Worm (Caenorhabditis elegans) whole organism, young adult: ENCODE data around the gene C39D10.2.

Source experiments
- C06A6.2 ChIP-seq: fragments of 200-800 bp; sonication (Bioruptor generic); conservative IDR thresholded peaks from 2 replicates; pipeline ENCODE4 v1.3.6; 2022; ENCODE audit warnings: missing genetic modification characterization, missing compliant biosample characterization
- C17E4.6 ChIP-seq: fragments of 200-800 bp; sonication (Bioruptor generic); IDR thresholded peaks from 2 replicates; pipeline ENCODE4 v1.3.6; 2022; ENCODE audit warnings: missing genetic modification reagents, missing genetic modification characterization, missing compliant biosample characterization
- F10E7.11 ChIP-seq: sonication (generic microtip); optimal IDR thresholded peaks from 2 replicates; lab custom pipeline; 2017; ENCODE audit warnings: mild to moderate bottlenecking, missing genetic modification characterization, moderate library complexity, missing compliant biosample characterization
- F33H1.4 ChIP-seq: fragments of 200-800 bp; sonication (Bioruptor generic); IDR thresholded peaks from 2 replicates; pipeline ENCODE4 v1.3.6; 2022; ENCODE audit warnings: missing genetic modification reagents, missing genetic modification characterization, missing compliant biosample characterization
- F37B4.10 ChIP-seq: fragments of 200-800 bp; sonication (Bioruptor generic); IDR thresholded peaks from 2 replicates; pipeline ENCODE4 v1.3.6; 2022; ENCODE audit warnings: missing genetic modification characterization, missing compliant biosample characterization
- F39B2.1 ChIP-seq: fragments of 200-800 bp; sonication (Bioruptor generic); IDR thresholded peaks from 2 replicates; pipeline ENCODE4 v1.3.6; 2022; ENCODE audit warnings: missing genetic modification reagents, missing genetic modification characterization, missing compliant biosample characterization
- F55B11.4 ChIP-seq: sonication (generic microtip); optimal IDR thresholded peaks from 2 replicates; lab custom pipeline; 2016; ENCODE audit warnings: missing compliant biosample characterization, missing genetic modification characterization, borderline replicate concordance; ENCODE audit not compliant: insufficient read depth
- F57A8.1 ChIP-seq: fragments of 200-800 bp; sonication (Bioruptor generic); optimal IDR thresholded peaks from 2 replicates; lab custom pipeline; 2018; ENCODE audit warnings: mild to moderate bottlenecking, missing genetic modification characterization, moderate library complexity, missing compliant biosample characterization
- K12H6.12 ChIP-seq: fragments of 200-800 bp; sonication (Bioruptor generic); optimal IDR thresholded peaks from 2 replicates; lab custom pipeline; 2018; ENCODE audit warnings: mild to moderate bottlenecking, missing genetic modification characterization, missing compliant biosample characterization
- T07F8.4 ChIP-seq: sonication (generic microtip); optimal IDR thresholded peaks from 2 replicates; lab custom pipeline; 2016; ENCODE audit warnings: mild to moderate bottlenecking, missing genetic modification characterization, moderate library complexity, missing compliant biosample characterization
- Y53G8AR.9 ChIP-seq: fragments of 200-800 bp; sonication (Bioruptor generic); conservative IDR thresholded peaks from 2 replicates; pipeline ENCODE4 v1.3.6; 2022; ENCODE audit warnings: missing genetic modification reagents, missing genetic modification characterization, missing compliant biosample characterization
- aptf-2 ChIP-seq: fragments of 200-800 bp; sonication (Bioruptor generic); conservative IDR thresholded peaks from 2 replicates; pipeline ENCODE4 v1.3.6; 2022; ENCODE audit warnings: missing genetic modification reagents, missing genetic modification characterization, missing compliant biosample characterization
- atf-7 ChIP-seq: sonication (generic microtip); optimal IDR thresholded peaks from 2 replicates; lab custom pipeline; 2017; ENCODE audit warnings: mild to moderate bottlenecking, missing genetic modification characterization, missing compliant biosample characterization
- cebp-1 ChIP-seq, 2 experiments: fragments of 200-800 bp in 1 of 2; sonication (Bioruptor generic) in 1 of 2; sonication (generic microtip) in 1 of 2; IDR thresholded peaks in 1 of 2; optimal IDR thresholded peaks in 1 of 2; 2 replicates each; pipeline versions ENCODE4 v1.3.6 to Lab custom; 2017 to 2022; ENCODE audit warnings: missing compliant biosample characterization in 2 of 2, missing genetic modification characterization in 2 of 2, mild to moderate bottlenecking in 1 of 2, missing genetic modification reagents in 1 of 2, moderate library complexity in 1 of 2
- ceh-27 ChIP-seq: fragments of 200-800 bp; sonication (Bioruptor generic); optimal IDR thresholded peaks from 2 replicates; lab custom pipeline; 2018; ENCODE audit warnings: mild to moderate bottlenecking, missing genetic modification characterization, moderate library complexity, missing compliant biosample characterization
- ceh-91 ChIP-seq: fragments of 200-800 bp; sonication (Bioruptor generic); IDR thresholded peaks from 2 replicates; pipeline ENCODE4 v1.3.6; 2022; ENCODE audit warnings: missing genetic modification reagents, missing genetic modification characterization, missing compliant biosample characterization
- chd-7 ChIP-seq: sonication (generic microtip); optimal IDR thresholded peaks from 2 replicates; lab custom pipeline; 2016; ENCODE audit warnings: mild to moderate bottlenecking, missing genetic modification characterization, moderate library complexity, missing compliant biosample characterization
- die-1 ChIP-seq: sonication (generic microtip); optimal IDR thresholded peaks from 2 replicates; lab custom pipeline; 2016; ENCODE audit warnings: missing genotype, mild to moderate bottlenecking, missing genetic modification characterization, missing compliant biosample characterization
- egl-18 ChIP-seq: fragments of 200-800 bp; sonication (Bioruptor generic); IDR thresholded peaks from 2 replicates; pipeline ENCODE4 v1.3.6; 2022; ENCODE audit warnings: missing genetic modification reagents, missing genetic modification characterization, missing compliant biosample characterization
- egl-44 ChIP-seq: fragments of 200-800 bp; sonication (Bioruptor generic); IDR thresholded peaks from 2 replicates; pipeline ENCODE4 v1.3.6; 2022; ENCODE audit warnings: missing genetic modification reagents, missing genetic modification characterization, missing compliant biosample characterization
- egrh-3 ChIP-seq: fragments of 200-800 bp; sonication (Bioruptor generic); IDR thresholded peaks from 2 replicates; pipeline ENCODE4 v1.3.6; 2022; ENCODE audit warnings: missing genetic modification reagents, missing genetic modification characterization, missing compliant biosample characterization
- fkh-3 ChIP-seq: sonication (generic microtip); optimal IDR thresholded peaks from 2 replicates; lab custom pipeline; 2016; ENCODE audit warnings: mild to moderate bottlenecking, missing genetic modification characterization, missing compliant biosample characterization
- hrde-1 ChIP-seq: sonication (generic microtip); optimal IDR thresholded peaks from 2 replicates; lab custom pipeline; 2016; ENCODE audit warnings: missing genetic modification characterization, mild to moderate bottlenecking, missing compliant biosample characterization, moderate library complexity, missing genotype, missing genetic modification reagents, borderline replicate concordance
- lir-1 ChIP-seq: fragments of 200-800 bp; sonication (Bioruptor generic); conservative IDR thresholded peaks from 2 replicates; pipeline ENCODE4 v1.3.6; 2022; ENCODE audit warnings: missing genetic modification reagents, missing genetic modification characterization, missing compliant biosample characterization
- lsy-27 ChIP-seq: sonication (generic microtip); optimal IDR thresholded peaks from 2 replicates; lab custom pipeline; 2017; ENCODE audit warnings: missing genetic modification characterization, mild to moderate bottlenecking, missing compliant biosample characterization, antibody characterized with exemption, missing genotype, borderline replicate concordance; ENCODE audit not compliant: insufficient read depth
- nhr-179 ChIP-seq: sonication (generic microtip); optimal IDR thresholded peaks from 2 replicates; lab custom pipeline; 2016; ENCODE audit warnings: mild to moderate bottlenecking, missing genetic modification characterization, missing compliant biosample characterization
- nhr-27 ChIP-seq: fragments of 200-800 bp; sonication (Bioruptor generic); optimal IDR thresholded peaks from 2 replicates; lab custom pipeline; 2018; ENCODE audit warnings: mild to moderate bottlenecking, missing genetic modification characterization, moderate library complexity, missing compliant biosample characterization
- nhr-80 ChIP-seq: sonication (generic microtip); optimal IDR thresholded peaks from 2 replicates; lab custom pipeline; 2016; ENCODE audit warnings: missing genetic modification characterization, missing compliant biosample characterization
- nhr-90 ChIP-seq: sonication (generic microtip); optimal IDR thresholded peaks from 2 replicates; lab custom pipeline; 2016; ENCODE audit warnings: missing genotype, mild to moderate bottlenecking, missing genetic modification characterization, missing compliant biosample characterization
- pha-4 ChIP-seq: fragments of 150-350 bp; sonication (generic microtip); optimal IDR thresholded peaks from 2 replicates; lab custom pipeline; 2014; ENCODE audit warnings: missing biosample characterization, missing genetic modification reagents, missing genetic modification characterization
- repo-1 ChIP-seq: sonication (generic microtip); optimal IDR thresholded peaks from 2 replicates; lab custom pipeline; 2017; ENCODE audit warnings: mild to moderate bottlenecking, missing genetic modification characterization, missing compliant biosample characterization
- tbx-9 ChIP-seq: sonication (generic microtip); optimal IDR thresholded peaks from 2 replicates; lab custom pipeline; 2016; ENCODE audit warnings: borderline replicate concordance, missing genetic modification characterization, inconsistent platforms, missing compliant biosample characterization
- ztf-18 ChIP-seq: sonication (generic microtip); optimal IDR thresholded peaks from 2 replicates; lab custom pipeline; 2016; ENCODE audit warnings: missing genotype, mild to moderate bottlenecking, missing genetic modification characterization, missing compliant biosample characterization
- ztf-22 ChIP-seq: fragments of 200-800 bp; sonication (Bioruptor generic); optimal IDR thresholded peaks from 2 replicates; lab custom pipeline; 2018; ENCODE audit warnings: mild to moderate bottlenecking, missing genetic modification characterization, moderate library complexity, missing compliant biosample characterization
- ztf-28 ChIP-seq: fragments of 200-800 bp; sonication (Bioruptor generic); IDR thresholded peaks from 2 replicates; pipeline ENCODE4 v1.3.6; 2022; ENCODE audit warnings: missing genetic modification reagents, missing genetic modification characterization, missing compliant biosample characterization

The C39D10.2 gene

DNA sequence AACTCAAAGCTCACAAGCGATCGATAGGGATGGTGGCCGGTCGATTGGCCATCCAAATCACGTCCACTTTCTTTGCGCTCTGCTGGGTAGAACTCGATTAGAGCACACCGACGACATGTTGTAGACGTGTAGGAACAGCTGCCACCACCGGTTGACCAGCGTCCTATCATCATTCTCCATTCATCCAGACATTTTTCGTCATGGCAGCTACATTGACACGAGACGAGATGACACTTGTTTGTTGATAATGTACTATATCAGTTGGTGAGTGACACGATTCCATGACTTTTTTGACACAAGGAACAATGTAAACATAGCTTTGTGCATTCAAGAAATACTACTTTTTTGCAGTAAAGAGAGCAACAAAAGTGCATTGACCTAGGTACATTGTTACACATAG lies 22.5 kb upstream of the C39D10.2 start:
- peak; percentile 34 for TF ChIP-seq nhr-80 (tag; lab: Kevin White, UChicago)
- no peak for TF ChIP-seq ztf-22
- no peak for TF ChIP-seq ceh-91 (GFP tag; lab: Robert Waterston, UW)
- TF ChIP-seq lsy-27 (tag; lab: Kevin White, UChicago): no peak

- TF ChIP-seq C17E4.6 (GFP tag; lab: Robert Waterston, UW) (no peak), repo-1 (tag; lab: Kevin White, UChicago) (no peak), nhr-179 (tag; lab: Kevin White, UChicago) (no peak)
Observed at ce11 chrX:7867307-7867706, 21.7 kb upstream of the C39D10.2 start.

DNA sequence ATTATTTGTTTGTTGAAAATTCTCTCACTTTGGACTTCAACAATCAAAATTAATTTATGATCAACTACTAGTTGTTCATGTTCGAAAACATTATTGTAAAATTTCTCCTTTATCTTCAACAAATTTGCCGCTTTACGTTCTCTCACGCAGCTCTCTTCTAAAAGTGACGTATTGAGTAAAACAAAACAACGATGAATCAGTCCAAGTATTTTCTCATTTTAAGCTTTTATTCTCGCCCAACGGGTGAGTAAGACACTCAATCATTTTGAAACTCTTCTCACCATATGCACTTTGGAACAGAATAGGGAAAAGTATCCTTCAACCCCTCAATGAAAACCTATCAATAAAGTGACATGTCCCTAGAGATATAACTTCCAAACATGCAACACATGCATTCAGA lies 15.7 kb upstream of the C39D10.2 start:
- no peak for TF ChIP-seq chd-7 (tag; lab: Kevin White, UChicago)
- no peak for TF ChIP-seq aptf-2
- no peak for TF ChIP-seq nhr-27
- TF ChIP-seq pha-4: no peak
- TF ChIP-seq C17E4.6 (GFP tag; lab: Robert Waterston, UW): no peak
- no peak for TF ChIP-seq F10E7.11 (tag; lab: Kevin White, UChicago)
- TF ChIP-seq K12H6.12 (tag; lab: Kevin White, UChicago): no peak
- TF ChIP-seq T07F8.4 (tag; lab: Kevin White, UChicago): no peak
- TF ChIP-seq C06A6.2 (GFP tag; lab: Robert Waterston, UW): no peak
- no peak for TF ChIP-seq ztf-28 (GFP tag; lab: Robert Waterston, UW)
- TF ChIP-seq tbx-9 (tag; lab: Kevin White, UChicago): no peak
- TF ChIP-seq F37B4.10 (GFP tag; lab: Robert Waterston, UW): no peak
- no peak for TF ChIP-seq ceh-91 (GFP tag; lab: Robert Waterston, UW)
- no peak for TF ChIP-seq die-1 (tag; lab: Kevin White, UChicago)
- no peak for TF ChIP-seq F39B2.1 (GFP tag; lab: Robert Waterston, UW)

ce11 chrX:7875854-7876253 lies 13.2 kb upstream of the C39D10.2 start, which contains the start of gene cca-1:
TSS of gene cca-1 (minus strand) at chrX:7875954.
- TF ChIP-seq atf-7 (tag; lab: Kevin White, UChicago) (no peak), egl-18 (no peak), Y53G8AR.9 (GFP tag; lab: Robert Waterston, UW) (no peak), nhr-90 (tag; lab: Kevin White, UChicago) (no peak), ztf-18 (tag; lab: Kevin White, UChicago) (no peak), T07F8.4 (tag; lab: Kevin White, UChicago) (no peak), hrde-1 (tag; lab: Kevin White, UChicago) (no peak), egl-44 (GFP tag; lab: Robert Waterston, UW) (no peak), ceh-27 (GFP tag; lab: Kevin White, UChicago) (no peak), F57A8.1 (GFP tag; lab: Kevin White, UChicago) (no peak), nhr-27 (no peak), lir-1 (GFP tag; lab: Robert Waterston, UW) (no peak), fkh-3 (tag; lab: Kevin White, UChicago) (no peak), egrh-3 (GFP tag; lab: Robert Waterston, UW) (no peak), F55B11.4 (tag; lab: Kevin White, UChicago) (no peak), cebp-1 (GFP tag; IDR thresholded peaks at IDR 0.05; lab: Robert Waterston, UW) (no peak), cebp-1 (tag; optimal IDR thresholded peaks at IDR 0.05; lab: Kevin White, UChicago) (no peak), F37B4.10 (GFP tag; lab: Robert Waterston, UW) (no peak), F33H1.4 (GFP tag; lab: Robert Waterston, UW) (no peak), pha-4 (no peak)
